Worm (Caenorhabditis elegans) whole organism, L2 larva: ENCODE results near the gene C06B3.7.

Source experiments
- aly-2 ChIP-seq: fragments of 150-350 bp; optimal IDR thresholded peaks from 2 replicates; lab custom pipeline; 2014; ENCODE audit warnings: missing biosample characterization, missing genetic modification characterization
- ama-1 ChIP-seq: fragments of 150-350 bp; optimal IDR thresholded peaks from 2 replicates; lab custom pipeline; 2018; ENCODE audit warnings: inconsistent platforms
- egl-27 ChIP-seq: sonication (generic microtip); optimal IDR thresholded peaks from 3 replicates; lab custom pipeline; 2017; ENCODE audit warnings: missing biosample characterization, missing genetic modification reagents, missing genetic modification characterization
- lsy-2 ChIP-seq, 2 experiments: fragments of 150-350 bp in 1 of 2; sonication (generic microtip) in 1 of 2; optimal IDR thresholded peaks; 2 replicates each; lab custom pipeline; 2014 to 2017; ENCODE audit warnings: missing biosample characterization in 2 of 2, missing genetic modification characterization in 2 of 2
- nhr-10 ChIP-seq: sonication (generic microtip); optimal IDR thresholded peaks from 2 replicates; lab custom pipeline; 2017; ENCODE audit warnings: missing biosample characterization, missing genetic modification characterization
- nhr-12 ChIP-seq: fragments of 150-350 bp; optimal IDR thresholded peaks from 2 replicates; lab custom pipeline; 2014; ENCODE audit warnings: missing biosample characterization, missing genetic modification characterization
- snpc-4 ChIP-seq: fragments of 150-350 bp; optimal IDR thresholded peaks from 2 replicates; lab custom pipeline; 2014; ENCODE audit warnings: missing biosample characterization, missing genetic modification characterization

- TF ChIP-seq nhr-12 (tag; lab: Kevin White, UChicago) = no peak
- TF ChIP-seq nhr-10 (tag; lab: Kevin White, UChicago) = no peak
- TF ChIP-seq snpc-4 (tag; lab: Kevin White, UChicago) = no peak
- no peak for TF ChIP-seq ama-1 (lab: Kevin White, UChicago)
- TF ChIP-seq lsy-2 (tag; optimal IDR thresholded peaks at IDR 0.05; lab: Kevin White, UChicago) = no peak
- TF ChIP-seq aly-2 (tag; lab: Kevin White, UChicago) = no peak
- no peak for TF ChIP-seq egl-27 (tag; lab: Kevin White, UChicago)
Measured at ce11 chrV:13960916-13961315, 51.4 kb downstream of the C06B3.7 start, which contains the start of gene srh-24.
